Worm (Caenorhabditis elegans): Measurements from ENCODE around the gene F58G6.7.

Gene F58G6.7

DNA sequence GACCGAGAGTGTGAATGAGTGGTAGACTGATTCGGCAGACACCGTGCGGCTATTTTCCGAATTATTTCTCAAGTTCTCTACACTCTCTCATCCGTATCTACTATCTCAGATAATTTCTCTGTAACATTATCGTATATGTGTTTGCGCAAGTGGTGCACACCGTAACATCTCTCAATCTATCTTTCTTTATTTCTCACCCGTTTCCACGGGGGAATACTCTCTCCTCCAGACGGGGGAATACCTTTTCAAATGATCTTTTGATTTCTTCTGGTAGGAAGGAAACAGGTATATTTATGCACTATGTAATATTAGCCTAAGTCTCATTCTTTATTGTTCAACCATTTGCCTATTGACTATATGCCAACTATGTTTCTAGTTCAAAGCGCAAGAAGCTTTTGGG is 13.0 kb downstream of the F58G6.7 start:
- peak; percentile 90 for TF ChIP-seq sma-9 (GFP tag; optimal IDR thresholded peaks at IDR 0.05)
- no peak for TF ChIP-seq sma-9 (tag; optimal IDR thresholded peaks at IDR 0.05)
- no peak for TF ChIP-seq aly-2 (tag; optimal IDR thresholded peaks at IDR 0.05)
- TF ChIP-seq lin-11 (tag; optimal IDR thresholded peaks at IDR 0.05) = no peak
- peak; percentile 22 for TF ChIP-seq F13H6.1 (tag; optimal IDR thresholded peaks at IDR 0.05)
- TF ChIP-seq lsy-2 (tag; optimal IDR thresholded peaks at IDR 0.05) = no peak

DNA sequence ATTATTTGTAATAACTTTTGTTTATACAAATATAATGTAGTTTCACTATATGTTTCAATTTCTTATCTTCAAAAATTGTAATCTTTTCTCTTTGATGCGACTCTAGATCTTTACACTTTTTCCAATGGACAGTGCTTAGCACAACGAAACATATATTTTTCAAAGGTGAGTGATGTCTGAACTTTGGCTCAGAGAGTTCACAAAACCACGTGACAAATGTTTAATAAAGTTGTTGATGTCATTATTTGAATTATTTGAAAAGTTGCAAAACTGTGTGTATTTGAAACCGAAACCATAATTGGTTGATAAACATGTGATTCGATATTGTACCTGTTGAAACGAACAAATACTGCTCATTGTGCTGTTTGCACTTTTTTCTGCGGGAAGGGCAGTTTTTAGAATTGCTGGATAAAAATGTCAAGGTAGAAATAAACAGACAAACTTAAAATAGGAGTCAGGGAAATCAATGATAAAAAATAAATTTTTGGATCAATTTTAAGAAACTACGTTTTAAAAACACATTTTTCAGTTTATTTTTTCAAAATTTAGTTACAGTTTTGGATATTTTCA is 14.1 kb downstream of the F58G6.7 start:
- no peak for TF ChIP-seq unc-62 (GFP tag; optimal IDR thresholded peaks at IDR 0.05)
- peak; percentile 3 for TF ChIP-seq nhr-129 (tag; optimal IDR thresholded peaks at IDR 0.05)
- no peak for TF ChIP-seq gmeb-1 (tag; optimal IDR thresholded peaks at IDR 0.05)
- no peak for TF ChIP-seq skn-1 (tag; optimal IDR thresholded peaks at IDR 0.05)
- peak; percentile 38 for TF ChIP-seq ztf-4 (tag; optimal IDR thresholded peaks at IDR 0.05)
- peak; percentile 59 for TF ChIP-seq F13H6.1 (tag; optimal IDR thresholded peaks at IDR 0.05)
- peak; percentile 44 for TF ChIP-seq crh-2 (tag; optimal IDR thresholded peaks at IDR 0.05)
- TF ChIP-seq lsy-2 (tag; optimal IDR thresholded peaks at IDR 0.05) = peak in 1 of 2 experiments; percentile 39
- TF ChIP-seq sma-9 (GFP tag; optimal IDR thresholded peaks at IDR 0.05) = peak; percentile 77
- no peak for TF ChIP-seq sma-9 (tag; optimal IDR thresholded peaks at IDR 0.05)

DNA sequence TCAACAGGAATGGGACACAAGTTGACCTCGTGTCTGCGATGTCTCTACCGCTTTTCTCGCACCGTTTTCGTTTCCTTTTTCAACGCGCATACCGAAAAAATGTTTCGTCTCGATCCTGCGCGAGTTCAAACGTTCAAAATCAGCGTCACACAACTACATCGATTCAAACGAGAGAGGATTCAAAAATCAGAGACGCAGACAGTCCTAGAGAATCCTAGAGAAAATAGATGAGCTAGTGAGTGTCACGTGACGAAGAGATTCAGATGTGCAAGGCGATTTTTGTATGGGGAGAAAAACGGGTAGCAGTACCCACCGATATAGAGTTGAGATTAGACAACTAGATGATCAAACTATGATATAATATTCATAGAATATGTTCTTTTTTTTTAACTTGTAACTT is 15.9 kb downstream of the F58G6.7 start:
- TF ChIP-seq aly-2 (tag; optimal IDR thresholded peaks at IDR 0.05) = no peak
- no peak for TF ChIP-seq ceh-82 (tag; optimal IDR thresholded peaks at IDR 0.05)
- TF ChIP-seq Y55F3AM.14 (GFP tag; optimal IDR thresholded peaks at IDR 0.05) = no peak
- peak; percentile 68 for TF ChIP-seq nhr-25 (tag; optimal IDR thresholded peaks at IDR 0.05)
- TF ChIP-seq nhr-10 (tag; optimal IDR thresholded peaks at IDR 0.05) = no peak
- no peak for TF ChIP-seq nhr-77 (tag; optimal IDR thresholded peaks at IDR 0.05)
- TF ChIP-seq mbf-1 (tag; optimal IDR thresholded peaks at IDR 0.05) = no peak
- TF ChIP-seq elt-3 (tag; optimal IDR thresholded peaks at IDR 0.05) = no peak
- peak; percentile 61 for TF ChIP-seq blmp-1 (tag; optimal IDR thresholded peaks at IDR 0.05; ENCODE audit: insufficient read depth)
- TF ChIP-seq fos-1 (tag; optimal IDR thresholded peaks at IDR 0.05) = peak; percentile 37
- TF ChIP-seq elt-1 (tag; optimal IDR thresholded peaks at IDR 0.05) = peak; percentile 77
- no peak for TF ChIP-seq ztf-1 (GFP tag; conservative IDR thresholded peaks at IDR 0.05)
- no peak for TF ChIP-seq nhr-237 (tag; optimal IDR thresholded peaks at IDR 0.05)
- TF ChIP-seq ceh-16 (tag; optimal IDR thresholded peaks at IDR 0.05) = no peak
- TF ChIP-seq nhr-11 (tag; optimal IDR thresholded peaks at IDR 0.05) = no peak
- TF ChIP-seq lsy-2 (tag; optimal IDR thresholded peaks at IDR 0.05) = peak in 1 of 2 experiments; percentile 70
- TF ChIP-seq sem-4 (tag; optimal IDR thresholded peaks at IDR 0.05) = peak; percentile 21
- TF ChIP-seq mdl-1 (tag; optimal IDR thresholded peaks at IDR 0.05) = peak; percentile 59 to 83
- TF ChIP-seq ztf-4 (tag; optimal IDR thresholded peaks at IDR 0.05) = no peak
- no peak for TF ChIP-seq lin-11 (tag; optimal IDR thresholded peaks at IDR 0.05)
- no peak for TF ChIP-seq nhr-23 (tag; optimal IDR thresholded peaks at IDR 0.05)
- TF ChIP-seq mab-5 (tag; optimal IDR thresholded peaks at IDR 0.05) = no peak
- no peak for TF ChIP-seq ztf-11 (tag; optimal IDR thresholded peaks at IDR 0.05)
- TF ChIP-seq alr-1 (tag; optimal IDR thresholded peaks at IDR 0.05) = no peak
- peak; percentile 93 for TF ChIP-seq sma-9 (GFP tag; optimal IDR thresholded peaks at IDR 0.05)
- TF ChIP-seq sma-9 (tag; optimal IDR thresholded peaks at IDR 0.05) = no peak
- no peak for TF ChIP-seq C34F6.9 (tag; optimal IDR thresholded peaks at IDR 0.05)
- no peak for TF ChIP-seq unc-39 (tag; optimal IDR thresholded peaks at IDR 0.05)
- TF ChIP-seq F13H6.1 (tag; optimal IDR thresholded peaks at IDR 0.05) = peak; percentile 9
- peak; percentile 68 for TF ChIP-seq gmeb-1 (tag; optimal IDR thresholded peaks at IDR 0.05)
- peak; percentile 81 for TF ChIP-seq nhr-21 (tag; optimal IDR thresholded peaks at IDR 0.05)
- peak; percentile 33 for TF ChIP-seq egl-27 (tag; optimal IDR thresholded peaks at IDR 0.05)
- TF ChIP-seq ZK546.5 (tag; optimal IDR thresholded peaks at IDR 0.05) = no peak
- peak; percentile 26 for TF ChIP-seq lin-13 (GFP tag; optimal IDR thresholded peaks at IDR 0.05)
- no peak for TF ChIP-seq ama-1 (optimal IDR thresholded peaks at IDR 0.05)
- TF ChIP-seq nhr-6 (tag; optimal IDR thresholded peaks at IDR 0.05) = peak; percentile 81
- TF ChIP-seq dmd-4 (tag; optimal IDR thresholded peaks at IDR 0.05) = no peak
- TF ChIP-seq lin-39 (tag; optimal IDR thresholded peaks at IDR 0.05) = no peak
- TF ChIP-seq unc-55 (GFP tag; optimal IDR thresholded peaks at IDR 0.05) = no peak
- no peak for TF ChIP-seq skn-1 (tag; optimal IDR thresholded peaks at IDR 0.05)
- no peak for TF ChIP-seq peb-1 (tag; optimal IDR thresholded peaks at IDR 0.05)
- TF ChIP-seq crh-2 (tag; optimal IDR thresholded peaks at IDR 0.05) = peak; percentile 30
- TF ChIP-seq R02D3.7 (tag; optimal IDR thresholded peaks at IDR 0.05) = no peak
- TF ChIP-seq snpc-4 (tag; optimal IDR thresholded peaks at IDR 0.05) = no peak
- no peak for TF ChIP-seq unc-62 (GFP tag; optimal IDR thresholded peaks at IDR 0.05)
- no peak for TF ChIP-seq zag-1 (tag; optimal IDR thresholded peaks at IDR 0.05)
- no peak for TF ChIP-seq nhr-12 (tag; optimal IDR thresholded peaks at IDR 0.05)
- TF ChIP-seq nhr-129 (tag; optimal IDR thresholded peaks at IDR 0.05) = peak; percentile 65
- peak; percentile 70 for TF ChIP-seq sma-3 (GFP tag; optimal IDR thresholded peaks at IDR 0.05)
